Fruit fly (Drosophila melanogaster) whole organism, embryonic: Measurements from ENCODE around the gene Pa1.

Experiments used
- ATbp ChIP-seq: fragments of 200-800 bp; sonication (Bioruptor generic); optimal IDR thresholded peaks from 2 replicates; lab custom pipeline; 2017; ENCODE audit warnings: missing biosample characterization, mild to moderate bottlenecking, missing genetic modification characterization, missing genetic modification reagents
- CG10366 ChIP-seq: fragments of 200-800 bp; sonication (Bioruptor generic); IDR thresholded peaks from 2 replicates; pipeline ENCODE4 v1.3.6; 2022; ENCODE audit warnings: missing biosample characterization, missing genetic modification characterization
- CG11560 ChIP-seq: fragments of 200-800 bp; sonication (Bioruptor generic); IDR thresholded peaks from 3 replicates; pipeline ENCODE4 v1.3.6; 2022; ENCODE audit warnings: missing biosample characterization, missing genetic modification characterization
- CG11723 ChIP-seq: fragments of 200-800 bp; sonication (Bioruptor generic); optimal IDR thresholded peaks from 2 replicates; lab custom pipeline; 2017; ENCODE audit warnings: missing biosample characterization, mild to moderate bottlenecking, missing genetic modification characterization
- CG13123 ChIP-seq: fragments of 200-800 bp; sonication (Bioruptor generic); optimal IDR thresholded peaks from 2 replicates; lab custom pipeline; 2016; ENCODE audit warnings: missing biosample characterization, missing genetic modification characterization
- CG17568 ChIP-seq: fragments of 200-800 bp; sonication (Bioruptor generic); optimal IDR thresholded peaks from 2 replicates; lab custom pipeline; 2018; ENCODE audit warnings: missing biosample characterization, mild to moderate bottlenecking, missing genetic modification characterization, moderate library complexity
- CG17829 ChIP-seq: fragments of 200-800 bp; optimal IDR thresholded peaks from 2 replicates; lab custom pipeline; 2019; ENCODE audit warnings: missing biosample characterization, mild to moderate bottlenecking, missing genetic modification characterization, moderate library complexity
- CG18599 ChIP-seq: fragments of 200-800 bp; sonication (Bioruptor generic); optimal IDR thresholded peaks from 3 replicates; lab custom pipeline; 2017; ENCODE audit warnings: missing biosample characterization, missing genetic modification characterization, mild to moderate bottlenecking, moderate library complexity, missing genetic modification reagents
- CG18764 ChIP-seq: fragments of 200-800 bp; sonication (Bioruptor generic); optimal IDR thresholded peaks from 3 replicates; lab custom pipeline; 2016; ENCODE audit warnings: missing biosample characterization, missing genetic modification characterization
- CG2120 ChIP-seq: fragments of 200-800 bp; sonication (Bioruptor generic); optimal IDR thresholded peaks from 3 replicates; lab custom pipeline; 2016; ENCODE audit warnings: missing biosample characterization, missing genetic modification characterization
- CG2678 ChIP-seq: fragments of 200-800 bp; sonication (Bioruptor generic); optimal IDR thresholded peaks from 3 replicates; lab custom pipeline; 2019; ENCODE audit warnings: missing biosample characterization, mild to moderate bottlenecking, missing genetic modification characterization, moderate library complexity
- CG30020 ChIP-seq: fragments of 200-800 bp; optimal IDR thresholded peaks from 2 replicates; lab custom pipeline; 2019; ENCODE audit warnings: missing biosample characterization, mild to moderate bottlenecking, missing genetic modification characterization, moderate library complexity
- CG34376 ChIP-seq: fragments of 200-800 bp; sonication (Bioruptor generic); optimal IDR thresholded peaks from 2 replicates; lab custom pipeline; 2018; ENCODE audit warnings: missing biosample characterization, mild to moderate bottlenecking, missing genetic modification characterization
- CG3726 ChIP-seq: fragments of 200-800 bp; sonication (Bioruptor generic); IDR thresholded peaks from 3 replicates; pipeline ENCODE4, ENCODE4 v1.3.6; 2022; ENCODE audit warnings: missing biosample characterization, missing genetic modification characterization
- CG3838 ChIP-seq: fragments of 200-800 bp; sonication (Bioruptor generic); optimal IDR thresholded peaks from 3 replicates; lab custom pipeline; 2016; ENCODE audit warnings: missing biosample characterization, missing genetic modification characterization
- CG6689 ChIP-seq: fragments of 200-800 bp; sonication (Bioruptor generic); IDR thresholded peaks from 2 replicates; pipeline ENCODE4 v1.3.6; 2022; ENCODE audit warnings: missing biosample characterization, missing genetic modification characterization
- CG7963 ChIP-seq: fragments of 200-800 bp; sonication (Bioruptor generic); IDR thresholded peaks from 3 replicates; pipeline ENCODE4 v1.3.6; 2022; ENCODE audit warnings: missing biosample characterization, missing genetic modification characterization; ENCODE audit not compliant: partially characterized antibody
- Fer1 ChIP-seq: fragments of 200-800 bp; sonication (Bioruptor generic); optimal IDR thresholded peaks from 2 replicates; lab custom pipeline; 2017; ENCODE audit warnings: missing biosample characterization, mild to moderate bottlenecking, missing genetic modification characterization
- Jarid2 ChIP-seq: fragments of 200-800 bp; sonication (Bioruptor generic); optimal IDR thresholded peaks from 3 replicates; lab custom pipeline; 2017; ENCODE audit warnings: mild to moderate bottlenecking, missing biosample characterization, missing genetic modification reagents, missing genetic modification characterization
- Med ChIP-seq: fragments of 200-800 bp; sonication (Bioruptor generic); peaks from one replicate; lab custom pipeline; 2016; ENCODE audit warnings: missing biosample characterization, missing genetic modification characterization, mild to moderate bottlenecking, inconsistent platforms, moderate library complexity
- PHDP ChIP-seq: fragments of 200-800 bp; sonication (Bioruptor generic); optimal IDR thresholded peaks from 3 replicates; lab custom pipeline; 2018; ENCODE audit warnings: missing biosample characterization, mild to moderate bottlenecking, missing genetic modification characterization, moderate library complexity
- Pdp1 ChIP-seq, 2 experiments: fragments of 200-800 bp; sonication (Bioruptor generic); optimal IDR thresholded peaks; 3 replicates each; lab custom pipeline; 2016; ENCODE audit warnings: missing biosample characterization in 2 of 2, missing genetic modification characterization in 2 of 2, mild to moderate bottlenecking in 1 of 2, moderate library complexity in 1 of 2
- Xbp1 ChIP-seq: fragments of 200-800 bp; sonication (Bioruptor generic); optimal IDR thresholded peaks from 3 replicates; lab custom pipeline; 2016; ENCODE audit warnings: missing biosample characterization, mild to moderate bottlenecking, missing genetic modification characterization
- Xrp1 ChIP-seq: fragments of 200-800 bp; sonication (Bioruptor generic); IDR thresholded peaks from 2 replicates; pipeline ENCODE4 v1.3.6; 2022; ENCODE audit warnings: missing biosample characterization, missing genetic modification characterization
- abd-A ChIP-seq: fragments of 200-800 bp; sonication (Bioruptor generic); optimal IDR thresholded peaks from 3 replicates; lab custom pipeline; 2019; ENCODE audit warnings: missing biosample characterization, mild to moderate bottlenecking, missing genetic modification characterization, moderate library complexity
- br ChIP-seq: fragments of >200 bp; optimal IDR thresholded peaks from 2 replicates; lab custom pipeline; 2017
- cato ChIP-seq: fragments of 200-800 bp; sonication (Bioruptor generic); optimal IDR thresholded peaks from 2 replicates; lab custom pipeline; 2016; ENCODE audit warnings: missing biosample characterization, missing genetic modification characterization, borderline replicate concordance
- cwo ChIP-seq: fragments of 200-800 bp; sonication (Bioruptor generic); optimal IDR thresholded peaks from 3 replicates; lab custom pipeline; 2017; ENCODE audit warnings: missing biosample characterization, missing genetic modification characterization, mild to moderate bottlenecking, moderate library complexity, missing genetic modification reagents
- dysf ChIP-seq: fragments of 200-800 bp; sonication (Bioruptor generic); IDR thresholded peaks from 3 replicates; pipeline ENCODE4 v1.3.6; 2022; ENCODE audit warnings: missing biosample characterization, missing genetic modification characterization
- en ChIP-seq: fragments of 200-800 bp; sonication (Bioruptor generic); optimal IDR thresholded peaks from 2 replicates; lab custom pipeline; 2016; ENCODE audit warnings: missing biosample characterization, missing genetic modification characterization
- fd102C ChIP-seq: fragments of 200-800 bp; sonication (Bioruptor generic); optimal IDR thresholded peaks from 2 replicates; lab custom pipeline; 2018; ENCODE audit warnings: missing biosample characterization, mild to moderate bottlenecking, missing genetic modification characterization, moderate library complexity
- gsb ChIP-seq: fragments of 200-800 bp; sonication (Bioruptor generic); IDR thresholded peaks from 2 replicates; pipeline ENCODE4 v1.3.6; 2022; ENCODE audit warnings: missing biosample characterization, missing genetic modification characterization
- gsb-n ChIP-seq: fragments of 200-800 bp; sonication (Bioruptor generic); optimal IDR thresholded peaks from 3 replicates; lab custom pipeline; 2018; ENCODE audit warnings: missing biosample characterization, mild to moderate bottlenecking, missing genetic modification characterization
- inv ChIP-seq: fragments of 200-800 bp; sonication (Bioruptor generic); IDR thresholded peaks from 2 replicates; pipeline ENCODE4 v1.3.6; 2022; ENCODE audit warnings: missing biosample characterization, missing genetic modification characterization; ENCODE audit not compliant: partially characterized antibody
- knrl ChIP-seq: fragments of 200-800 bp; sonication (Bioruptor generic); IDR thresholded peaks from 3 replicates; pipeline ENCODE4 v1.3.6; 2022; ENCODE audit warnings: missing biosample characterization, missing genetic modification characterization; ENCODE audit not compliant: partially characterized antibody
- lab ChIP-seq: fragments of 200-800 bp; sonication (Bioruptor generic); optimal IDR thresholded peaks from 3 replicates; lab custom pipeline; 2017; ENCODE audit warnings: missing biosample characterization, missing genetic modification characterization, mild to moderate bottlenecking, moderate library complexity, missing genetic modification reagents
- lmd ChIP-seq: fragments of 200-800 bp; sonication (Bioruptor generic); IDR thresholded peaks from 2 replicates; pipeline ENCODE4 v1.3.6; 2022; ENCODE audit warnings: missing biosample characterization, missing genetic modification characterization
- maf-S ChIP-seq: fragments of 200-800 bp; sonication (Bioruptor generic); optimal IDR thresholded peaks from 2 replicates; lab custom pipeline; 2016; ENCODE audit warnings: missing biosample characterization, missing genetic modification characterization
- prd ChIP-seq, 3 experiments: fragments of >200 bp in 2 of 3; fragments of 200-800 bp in 1 of 3; sonication (Bioruptor generic) in 1 of 3; optimal IDR thresholded peaks in 2 of 3; IDR thresholded peaks in 1 of 3; 2 replicates in 2 of 3; 3 replicates in 1 of 3; pipeline versions ENCODE4 v1.3.6 to Lab custom; 2017 to 2022; ENCODE audit warnings: missing biosample characterization in 1 of 3, missing genetic modification characterization in 1 of 3
- sc ChIP-seq, 3 experiments: fragments of >200 bp in 2 of 3; fragments of 200-800 bp in 1 of 3; sonication (Bioruptor generic) in 1 of 3; optimal IDR thresholded peaks; 2 replicates in 2 of 3; 3 replicates in 1 of 3; lab custom pipeline; 2017; ENCODE audit warnings: mild to moderate bottlenecking in 1 of 3, missing biosample characterization in 1 of 3, missing genetic modification characterization in 1 of 3, missing genetic modification reagents in 1 of 3
- sens ChIP-seq: fragments of 200-800 bp; sonication (Bioruptor generic); peaks from one replicate; lab custom pipeline; 2016; ENCODE audit warnings: missing biosample characterization, missing genetic modification characterization
- zfh1 ChIP-seq: fragments of 200-800 bp; sonication (Bioruptor generic); IDR thresholded peaks from 3 replicates; pipeline ENCODE4 v1.3.6; 2022; ENCODE audit warnings: missing biosample characterization, missing genetic modification characterization

Pa1 gene

DNA sequence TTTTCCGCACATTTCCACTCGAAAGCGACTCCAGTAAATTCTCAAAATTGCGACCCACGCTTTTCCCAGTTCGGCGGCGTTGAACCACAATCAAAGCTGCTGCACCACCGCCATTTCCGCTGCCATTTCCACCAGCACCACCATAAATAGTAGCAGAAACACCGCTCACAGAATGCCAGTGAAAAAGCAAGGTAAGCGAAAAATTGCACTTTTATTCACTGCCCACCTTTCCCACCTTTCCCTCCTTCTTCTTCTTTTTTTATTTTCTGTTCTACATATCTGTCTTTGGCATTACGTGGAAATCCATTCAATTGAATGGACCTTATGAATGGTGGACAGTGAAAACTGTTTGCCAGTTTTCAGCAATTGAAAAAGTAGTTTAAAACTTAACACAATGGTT is 15.3 kb downstream of the Pa1 start (continued):
- TF ChIP-seq maf-S (GFP tag; lab: Kevin White, UChicago), result no peak
- no peak for TF ChIP-seq CG34376 (GFP tag; lab: Kevin White, UChicago)
- no peak for TF ChIP-seq Pdp1 (GFP tag; optimal IDR thresholded peaks at IDR 0.05; lab: Kevin White, UChicago)
- TF ChIP-seq gsb-n (tag; lab: Kevin White, UChicago), result no peak
- no peak for TF ChIP-seq CG11723 (GFP tag; lab: Kevin White, UChicago)

DNA sequence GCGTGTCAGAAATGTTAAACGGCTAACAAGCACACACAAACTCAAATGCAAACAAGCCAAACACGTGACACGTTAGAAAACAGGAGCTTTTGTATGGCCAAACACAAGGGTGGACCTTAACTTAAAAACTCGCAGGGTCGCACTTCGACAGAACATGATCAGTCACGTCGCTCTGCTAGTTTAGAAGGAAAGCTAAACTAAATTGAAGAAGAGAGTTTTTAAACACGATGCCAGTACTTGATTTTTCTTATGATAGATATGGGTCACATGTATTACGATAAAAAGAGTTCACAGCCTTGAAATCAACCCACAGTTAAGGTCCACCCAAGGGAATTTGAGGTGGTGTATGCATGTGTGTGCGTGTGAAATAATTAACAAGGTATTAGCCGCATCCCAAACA is 19.4 kb downstream of the Pa1 start:
- TF ChIP-seq CG18599 (GFP tag; lab: Kevin White, UChicago), result peak; percentile 55
- TF ChIP-seq lab (GFP tag; lab: Kevin White, UChicago), result peak; percentile 17
- TF ChIP-seq CG6689 (GFP tag; lab: Robert Waterston, UW), result no peak
- no peak for TF ChIP-seq Jarid2 (GFP tag; lab: Kevin White, UChicago)
- TF ChIP-seq en (GFP tag; lab: Kevin White, UChicago), result no peak
- TF ChIP-seq br (lab: Kevin White, UChicago), result no peak
- no peak for TF ChIP-seq Xrp1 (GFP tag; lab: Robert Waterston, UW)
- TF ChIP-seq CG10366 (GFP tag; lab: Robert Waterston, UW), result no peak
- TF ChIP-seq CG18764 (GFP tag; lab: Kevin White, UChicago), result no peak
- no peak for TF ChIP-seq lmd (GFP tag; lab: Robert Waterston, UW)
- peak; percentile 27 for TF ChIP-seq Fer1 (GFP tag; lab: Kevin White, UChicago)
- TF ChIP-seq CG3838 (GFP tag; lab: Kevin White, UChicago), result no peak
- TF ChIP-seq CG2678 (tag; lab: Kevin White, UChicago), result peak; percentile 23
- TF ChIP-seq CG30020 (tag; lab: Kevin White, UChicago), result no peak
- TF ChIP-seq Xbp1, result no peak
- TF ChIP-seq knrl (GFP tag; lab: Robert Waterston, UW), result no peak
- peak; percentile 12 for TF ChIP-seq cwo (GFP tag; lab: Kevin White, UChicago)
- no peak for TF ChIP-seq sc (optimal IDR thresholded peaks at IDR 0.05; lab: Kevin White, UChicago)
- TF ChIP-seq sc (GFP tag; optimal IDR thresholded peaks at IDR 0.05; lab: Kevin White, UChicago), result no peak
- no peak for TF ChIP-seq fd102C (GFP tag; lab: Kevin White, UChicago)
- no peak for TF ChIP-seq ATbp (GFP tag; lab: Kevin White, UChicago)
- TF ChIP-seq gsb (GFP tag; lab: Robert Waterston, UW), result no peak
- no peak for TF ChIP-seq cato (GFP tag; lab: Kevin White, UChicago)
- no peak for TF ChIP-seq prd (optimal IDR thresholded peaks at IDR 0.05; lab: Kevin White, UChicago)
- no peak for TF ChIP-seq prd (GFP tag; IDR thresholded peaks at IDR 0.05; lab: Robert Waterston, UW)
- no peak for TF ChIP-seq CG11560 (tag; lab: Robert Waterston, UW)
- no peak for TF ChIP-seq CG13123 (GFP tag; lab: Kevin White, UChicago)
- TF ChIP-seq CG17829 (tag; lab: Kevin White, UChicago), result no peak
- TF ChIP-seq inv (GFP tag; lab: Robert Waterston, UW), result no peak
- TF ChIP-seq PHDP, result peak; percentile 13
- TF ChIP-seq CG17568 (GFP tag; lab: Kevin White, UChicago), result no peak
- TF ChIP-seq sens (GFP tag; lab: Kevin White, UChicago), result peak; percentile 1
- no peak for TF ChIP-seq abd-A
- TF ChIP-seq CG7963 (GFP tag; lab: Robert Waterston, UW), result no peak
- no peak for TF ChIP-seq zfh1
- TF ChIP-seq dysf, result no peak
- peak; percentile 7 for TF ChIP-seq Med (GFP tag; lab: Kevin White, UChicago)
- TF ChIP-seq CG2120 (GFP tag; lab: Kevin White, UChicago), result peak; percentile 22
- TF ChIP-seq CG3726, result no peak
